Worm (Caenorhabditis elegans) whole organism, L3 larva: ENCODE measurements around the gene C23G10.2.

Experiments
- elt-1 ChIP-seq: fragments of 150-350 bp; optimal IDR thresholded peaks from 2 replicates; lab custom pipeline; 2014; ENCODE audit warnings: missing biosample characterization, missing genetic modification characterization
- fos-1 ChIP-seq: fragments of 150-350 bp; optimal IDR thresholded peaks from 2 replicates; lab custom pipeline; 2014; ENCODE audit warnings: missing biosample characterization, missing genetic modification characterization
- jun-1 ChIP-seq: fragments of 150-350 bp; optimal IDR thresholded peaks from 2 replicates; lab custom pipeline; 2014; ENCODE audit warnings: missing biosample characterization, missing genetic modification reagents, missing genetic modification characterization
- zag-1 ChIP-seq: fragments of 150-350 bp; optimal IDR thresholded peaks from 2 replicates; lab custom pipeline; 2014; ENCODE audit warnings: missing biosample characterization, missing genetic modification characterization
- ztf-11 ChIP-seq: fragments of 150-350 bp; optimal IDR thresholded peaks from 2 replicates; lab custom pipeline; 2014; ENCODE audit warnings: missing biosample characterization, missing genetic modification characterization

ce11 chrIII:6213915-6214314 is 6.1 kb downstream of the C23G10.2 start, which contains the start of gene C23G10.10:
- no peak for TF ChIP-seq zag-1 (tag; lab: Kevin White, UChicago)
- no peak for TF ChIP-seq elt-1 (tag; lab: Kevin White, UChicago)
- TF ChIP-seq fos-1 (tag; lab: Kevin White, UChicago), result no peak
- no peak for TF ChIP-seq ztf-11 (tag; lab: Kevin White, UChicago)
- no peak for TF ChIP-seq jun-1
